Fruit fly (Drosophila melanogaster) whole organism, embryonic: ENCODE measurements around the gene ppk15.

Experiments
- Ada2b ChIP-seq: fragments of 200-800 bp; sonication (Bioruptor generic); IDR thresholded peaks from 2 replicates; pipeline ENCODE4 v1.3.6; 2022; ENCODE audit warnings: missing biosample characterization, missing genetic modification characterization
- Awh ChIP-seq: fragments of 200-800 bp; sonication (Bioruptor generic); IDR thresholded peaks from 2 replicates; pipeline ENCODE4, ENCODE4 v1.3.6; 2022; ENCODE audit warnings: missing biosample characterization, missing genetic modification characterization
- BtbVII ChIP-seq: fragments of 200-800 bp; sonication (Bioruptor generic); optimal IDR thresholded peaks from 3 replicates; lab custom pipeline; 2017; ENCODE audit warnings: missing biosample characterization, mild to moderate bottlenecking, missing genetic modification characterization
- CG10209 ChIP-seq: fragments of 200-800 bp; sonication (Bioruptor generic); optimal IDR thresholded peaks from 3 replicates; lab custom pipeline; 2017; ENCODE audit warnings: missing biosample characterization, mild to moderate bottlenecking, missing genetic modification characterization, missing genetic modification reagents
- CG11504 ChIP-seq: fragments of 200-800 bp; sonication (Bioruptor generic); optimal IDR thresholded peaks from 3 replicates; lab custom pipeline; 2019; ENCODE audit warnings: missing biosample characterization, mild to moderate bottlenecking, missing genetic modification characterization, moderate library complexity
- CG12769 ChIP-seq: fragments of 200-800 bp; sonication (Bioruptor generic); optimal IDR thresholded peaks from 2 replicates; lab custom pipeline; 2019; ENCODE audit warnings: missing biosample characterization, mild to moderate bottlenecking, missing genetic modification characterization, moderate library complexity
- CG18476 ChIP-seq: fragments of 200-800 bp; sonication (Bioruptor generic); optimal IDR thresholded peaks from 2 replicates; lab custom pipeline; 2016; ENCODE audit warnings: missing biosample characterization, mild to moderate bottlenecking, missing genetic modification characterization
- CG2199 ChIP-seq: fragments of 200-800 bp; sonication (Bioruptor generic); IDR thresholded peaks from 3 replicates; pipeline ENCODE4 v1.3.6; 2022; ENCODE audit warnings: missing biosample characterization, missing genetic modification characterization
- CG2202 ChIP-seq: fragments of 200-800 bp; sonication (Bioruptor generic); optimal IDR thresholded peaks from 2 replicates; lab custom pipeline; 2018; ENCODE audit warnings: missing biosample characterization, mild to moderate bottlenecking, missing genetic modification characterization
- CG3163 ChIP-seq: fragments of 200-800 bp; sonication (Bioruptor generic); optimal IDR thresholded peaks from 3 replicates; lab custom pipeline; 2016; ENCODE audit warnings: missing biosample characterization, missing genetic modification characterization
- CG3838 ChIP-seq: fragments of 200-800 bp; sonication (Bioruptor generic); optimal IDR thresholded peaks from 3 replicates; lab custom pipeline; 2016; ENCODE audit warnings: missing biosample characterization, missing genetic modification characterization
- CG4282 ChIP-seq: fragments of 200-800 bp; sonication (Bioruptor generic); optimal IDR thresholded peaks from 2 replicates; lab custom pipeline; 2016; ENCODE audit warnings: missing biosample characterization, missing genetic modification characterization
- CG4360 ChIP-seq: fragments of 200-800 bp; sonication (Bioruptor generic); IDR thresholded peaks from 2 replicates; pipeline ENCODE4 v1.3.6; 2022; ENCODE audit warnings: missing biosample characterization, missing genetic modification characterization
- CG5180 ChIP-seq: fragments of 200-800 bp; sonication (Bioruptor generic); optimal IDR thresholded peaks from 3 replicates; lab custom pipeline; 2017; ENCODE audit warnings: missing biosample characterization, missing genetic modification characterization, mild to moderate bottlenecking, moderate library complexity, missing genetic modification reagents
- CG6254 ChIP-seq: fragments of 200-800 bp; sonication (Bioruptor generic); optimal IDR thresholded peaks from 3 replicates; lab custom pipeline; 2017; ENCODE audit warnings: mild to moderate bottlenecking, missing biosample characterization, missing genetic modification reagents, missing genetic modification characterization
- CG8290 ChIP-seq, 3 experiments: fragments of 200-800 bp; sonication (Bioruptor generic); optimal IDR thresholded peaks; 2 replicates each; lab custom pipeline; 2016 to 2019; ENCODE audit warnings: missing biosample characterization in 3 of 3, missing genetic modification characterization in 3 of 3, mild to moderate bottlenecking in 2 of 3, moderate library complexity in 1 of 3
- CG8359 ChIP-seq: fragments of 200-800 bp; sonication (Bioruptor generic); optimal IDR thresholded peaks from 2 replicates; lab custom pipeline; 2017; ENCODE audit warnings: missing biosample characterization, mild to moderate bottlenecking, missing genetic modification characterization, borderline replicate concordance
- CG9727 ChIP-seq: fragments of 200-800 bp; sonication (Bioruptor generic); optimal IDR thresholded peaks from 3 replicates; lab custom pipeline; 2017; ENCODE audit warnings: missing biosample characterization, mild to moderate bottlenecking, missing genetic modification characterization
- CG9932 ChIP-seq: fragments of 200-800 bp; sonication (Bioruptor generic); IDR thresholded peaks from 2 replicates; pipeline ENCODE4 v1.3.6; 2022; ENCODE audit warnings: missing biosample characterization, missing genetic modification characterization
- E2f2 ChIP-seq: fragments of 200-800 bp; sonication (Bioruptor generic); IDR thresholded peaks from 2 replicates; pipeline ENCODE4 v1.3.6; 2022; ENCODE audit warnings: missing biosample characterization, missing genetic modification characterization
- Ets65A ChIP-seq: fragments of 200-800 bp; sonication (Bioruptor generic); peaks from one replicate; lab custom pipeline; 2016; ENCODE audit warnings: missing biosample characterization, missing genetic modification characterization
- Hey ChIP-seq: fragments of 200-800 bp; sonication (Bioruptor generic); optimal IDR thresholded peaks from 3 replicates; lab custom pipeline; 2018; ENCODE audit warnings: missing biosample characterization, mild to moderate bottlenecking, missing genetic modification characterization
- Hr78 ChIP-seq, 2 experiments: fragments of 200-800 bp in 1 of 2; fragments of >200 bp in 1 of 2; sonication (Bioruptor generic) in 1 of 2; optimal IDR thresholded peaks; 2 replicates each; lab custom pipeline; 2017 to 2019; ENCODE audit warnings: missing biosample characterization in 2 of 2, missing genetic modification characterization in 2 of 2, mild to moderate bottlenecking in 1 of 2, moderate library complexity in 1 of 2
- Jarid2 ChIP-seq: fragments of 200-800 bp; sonication (Bioruptor generic); optimal IDR thresholded peaks from 3 replicates; lab custom pipeline; 2017; ENCODE audit warnings: mild to moderate bottlenecking, missing biosample characterization, missing genetic modification reagents, missing genetic modification characterization
- Kr ChIP-seq: fragments of 200-800 bp; sonication (Bioruptor generic); optimal IDR thresholded peaks from 2 replicates; lab custom pipeline; 2017; ENCODE audit warnings: missing biosample characterization, mild to moderate bottlenecking, missing genetic modification characterization
- Med ChIP-seq: fragments of 200-800 bp; sonication (Bioruptor generic); peaks from one replicate; lab custom pipeline; 2016; ENCODE audit warnings: missing biosample characterization, missing genetic modification characterization, mild to moderate bottlenecking, inconsistent platforms, moderate library complexity
- Myb ChIP-seq: fragments of 200-800 bp; sonication (Bioruptor generic); optimal IDR thresholded peaks from 2 replicates; lab custom pipeline; 2016; ENCODE audit warnings: missing biosample characterization, missing genetic modification characterization
- Nf-YA ChIP-seq: fragments of 200-800 bp; sonication (Bioruptor generic); IDR thresholded peaks from 2 replicates; pipeline ENCODE4 v1.3.6; 2022; ENCODE audit warnings: missing biosample characterization, missing genetic modification characterization
- Nf-YC ChIP-seq: fragments of 200-800 bp; optimal IDR thresholded peaks from 3 replicates; lab custom pipeline; 2019; ENCODE audit warnings: missing biosample characterization, mild to moderate bottlenecking, missing genetic modification characterization, moderate library complexity
- Ravus ChIP-seq: fragments of 200-800 bp; sonication (Bioruptor generic); IDR thresholded peaks from 2 replicates; pipeline ENCODE4 v1.3.6; 2022; ENCODE audit warnings: missing biosample characterization, missing genetic modification characterization
- Sry-β ChIP-seq: fragments of 200-800 bp; sonication (Bioruptor generic); optimal IDR thresholded peaks from 2 replicates; lab custom pipeline; 2018; ENCODE audit warnings: missing biosample characterization, mild to moderate bottlenecking, missing genetic modification characterization, moderate library complexity
- Usf ChIP-seq: fragments of 200-800 bp; sonication (Bioruptor generic); optimal IDR thresholded peaks from 2 replicates; lab custom pipeline; 2017; ENCODE audit warnings: missing genotype, missing biosample characterization, missing genetic modification characterization
- abd-A ChIP-seq: fragments of 200-800 bp; sonication (Bioruptor generic); optimal IDR thresholded peaks from 3 replicates; lab custom pipeline; 2019; ENCODE audit warnings: missing biosample characterization, mild to moderate bottlenecking, missing genetic modification characterization, moderate library complexity
- ash1 ChIP-seq: fragments of 200-800 bp; sonication (Bioruptor generic); optimal IDR thresholded peaks from 2 replicates; lab custom pipeline; 2018; ENCODE audit warnings: missing biosample characterization, mild to moderate bottlenecking, missing genetic modification characterization
- bigmax ChIP-seq: fragments of 200-800 bp; sonication (Bioruptor generic); optimal IDR thresholded peaks from 2 replicates; lab custom pipeline; 2018; ENCODE audit warnings: missing biosample characterization, mild to moderate bottlenecking, missing genetic modification characterization
- chinmo ChIP-seq: fragments of 200-800 bp; sonication (Bioruptor generic); IDR thresholded peaks from 4 replicates; pipeline ENCODE4 v1.3.6; 2022; ENCODE audit warnings: missing biosample characterization, missing genetic modification characterization; ENCODE audit not compliant: partially characterized antibody
- dmrt99B ChIP-seq: fragments of 200-800 bp; sonication (Bioruptor generic); optimal IDR thresholded peaks from 2 replicates; lab custom pipeline; 2018; ENCODE audit warnings: missing biosample characterization, mild to moderate bottlenecking, missing genetic modification characterization, moderate library complexity
- dysf ChIP-seq: fragments of 200-800 bp; sonication (Bioruptor generic); IDR thresholded peaks from 3 replicates; pipeline ENCODE4 v1.3.6; 2022; ENCODE audit warnings: missing biosample characterization, missing genetic modification characterization
- ftz-f1 ChIP-seq: fragments of 200-800 bp; sonication (Bioruptor generic); optimal IDR thresholded peaks from 2 replicates; lab custom pipeline; 2016; ENCODE audit warnings: missing biosample characterization, missing genetic modification characterization
- gce ChIP-seq: fragments of 200-800 bp; sonication (Bioruptor generic); IDR thresholded peaks from 3 replicates; pipeline ENCODE4 v1.3.6; 2022; ENCODE audit warnings: missing biosample characterization, missing genetic modification characterization
- gfzf ChIP-seq: fragments of 200-800 bp; sonication (Bioruptor generic); optimal IDR thresholded peaks from 2 replicates; lab custom pipeline; 2016; ENCODE audit warnings: missing biosample characterization, mild to moderate bottlenecking, missing genetic modification characterization, moderate library complexity
- grn ChIP-seq: fragments of 200-800 bp; sonication (Bioruptor generic); optimal IDR thresholded peaks from 3 replicates; lab custom pipeline; 2017; ENCODE audit warnings: missing biosample characterization, missing genetic modification characterization
- knrl ChIP-seq: fragments of 200-800 bp; sonication (Bioruptor generic); IDR thresholded peaks from 3 replicates; pipeline ENCODE4 v1.3.6; 2022; ENCODE audit warnings: missing biosample characterization, missing genetic modification characterization; ENCODE audit not compliant: partially characterized antibody
- odd ChIP-seq: fragments of 200-800 bp; sonication (Bioruptor generic); optimal IDR thresholded peaks from 2 replicates; lab custom pipeline; 2017; ENCODE audit warnings: missing biosample characterization, mild to moderate bottlenecking, missing genetic modification characterization
- peb ChIP-seq: fragments of 200-800 bp; sonication (Bioruptor generic); IDR thresholded peaks from 2 replicates; pipeline ENCODE4 v1.3.6; 2022; ENCODE audit warnings: missing biosample characterization, missing genetic modification characterization
- rib ChIP-seq: fragments of 200-800 bp; sonication (Bioruptor generic); IDR thresholded peaks from 2 replicates; pipeline ENCODE4 v1.3.6; 2022; ENCODE audit warnings: missing biosample characterization, missing genetic modification characterization
- stc ChIP-seq: fragments of 200-800 bp; sonication (Bioruptor generic); IDR thresholded peaks from 2 replicates; pipeline ENCODE4 v1.3.6; 2022; ENCODE audit warnings: missing biosample characterization, missing genetic modification characterization
- sug ChIP-seq: fragments of 200-800 bp; optimal IDR thresholded peaks from 2 replicates; lab custom pipeline; 2019; ENCODE audit warnings: missing biosample characterization, mild to moderate bottlenecking, missing genetic modification characterization, moderate library complexity
- z ChIP-seq: fragments of 200-800 bp; sonication (Bioruptor generic); IDR thresholded peaks from 3 replicates; pipeline ENCODE4 v1.3.6; 2022; ENCODE audit warnings: missing biosample characterization, missing genetic modification characterization

The ppk15 gene

dm6 chr3R:26440455-26441196, 37.2 kb upstream of the ppk15 start, which contains the start of gene tx (continued):
- TF ChIP-seq bigmax, result no peak
- no peak for TF ChIP-seq odd
- TF ChIP-seq CG8359 (GFP tag; lab: Kevin White, UChicago), result no peak
- no peak for TF ChIP-seq peb (GFP tag; lab: Robert Waterston, UW)
- TF ChIP-seq Hr78 (GFP tag; optimal IDR thresholded peaks at IDR 0.05; lab: Kevin White, UChicago), result no peak
- TF ChIP-seq CG3163 (GFP tag; lab: Kevin White, UChicago), result peak; percentile 92
- peak; percentile 85 for TF ChIP-seq CG12769
- TF ChIP-seq CG2199 (GFP tag; lab: Robert Waterston, UW), result peak; percentile 86
- TF ChIP-seq ftz-f1, result no peak
- TF ChIP-seq dysf (GFP tag; lab: Robert Waterston, UW), result no peak
- TF ChIP-seq CG8290 (GFP tag; optimal IDR thresholded peaks at IDR 0.05; lab: Kevin White, UChicago), result no peak
- TF ChIP-seq CG8290 (tag; optimal IDR thresholded peaks at IDR 0.05; lab: Kevin White, UChicago), result no peak
- peak; percentile 40; the same call in 1 of the 2 replicates for TF ChIP-seq CG9932 (GFP tag; lab: Robert Waterston, UW)
- TF ChIP-seq Myb (GFP tag; lab: Kevin White, UChicago), result no peak
- TF ChIP-seq chinmo (GFP tag; lab: Robert Waterston, UW), result peak; percentile 77; the same call in 1 of the 4 replicates
- TF ChIP-seq Jarid2, result peak; percentile 69
- no peak for TF ChIP-seq CG2202
- no peak for TF ChIP-seq knrl
- TF ChIP-seq CG4282 (GFP tag; lab: Kevin White, UChicago), result no peak
- TF ChIP-seq CG9727 (GFP tag; lab: Kevin White, UChicago), result no peak
- no peak for TF ChIP-seq Hey
- TF ChIP-seq rib (GFP tag; lab: Robert Waterston, UW), result no peak
- TF ChIP-seq CG18476 (GFP tag; lab: Kevin White, UChicago), result no peak
- TF ChIP-seq BtbVII (GFP tag; lab: Kevin White, UChicago), result no peak
- peak; percentile 64 for TF ChIP-seq abd-A (tag; lab: Kevin White, UChicago)
- no peak for TF ChIP-seq CG6254 (GFP tag; lab: Kevin White, UChicago)
- TF ChIP-seq sug (tag; lab: Kevin White, UChicago), result peak; percentile 11
- no peak for TF ChIP-seq Ets65A (GFP tag; lab: Kevin White, UChicago)
- no peak for TF ChIP-seq CG11504 (tag; lab: Kevin White, UChicago)
- no peak for TF ChIP-seq CG10209 (GFP tag; lab: Kevin White, UChicago)
- no peak for TF ChIP-seq Sry-β (GFP tag; lab: Kevin White, UChicago)
- TF ChIP-seq dmrt99B, result no peak
- TF ChIP-seq CG4360, result no peak
- 0 out of 2 replicates have a peak, but pooled peaks have one; percentile 27 for TF ChIP-seq Ada2b (GFP tag; lab: Robert Waterston, UW)
- no peak for TF ChIP-seq Usf
- TF ChIP-seq CG3838 (GFP tag; lab: Kevin White, UChicago), result no peak
- peak; percentile 46; the same call in 1 of the 2 replicates for TF ChIP-seq Awh (GFP tag; lab: Robert Waterston, UW)
- 0 out of 2 replicates have a peak, but pooled peaks have one; percentile 20 for TF ChIP-seq E2f2 (GFP tag; lab: Robert Waterston, UW)
- TF ChIP-seq ash1 (GFP tag; lab: Kevin White, UChicago), result no peak
- TF ChIP-seq Med (GFP tag; lab: Kevin White, UChicago), result peak; percentile 51
- TF ChIP-seq Kr, result no peak
- TF ChIP-seq Nf-YC (tag; lab: Kevin White, UChicago), result peak; percentile 11
- no peak for TF ChIP-seq gce (GFP tag; lab: Robert Waterston, UW)
- TF ChIP-seq gfzf (GFP tag; lab: Kevin White, UChicago), result no peak
- TF ChIP-seq Ravus (GFP tag; lab: Robert Waterston, UW), result no peak
- TF ChIP-seq grn, result peak; percentile 51
- TF ChIP-seq z, result peak; percentile 95
- 0 out of 2 replicates have a peak, but pooled peaks have one; percentile 14 for TF ChIP-seq stc (GFP tag; lab: Robert Waterston, UW)
- TF ChIP-seq CG5180 (GFP tag; lab: Kevin White, UChicago), result peak; percentile 41
- no peak for TF ChIP-seq Nf-YA (GFP tag; lab: Robert Waterston, UW)
